Worm (Caenorhabditis elegans) whole organism, L2 larva: Measurements from ENCODE around the gene arrd-10.

Source experiments
- C34F6.9 ChIP-seq: fragments of 150-350 bp; optimal IDR thresholded peaks from 2 replicates; lab custom pipeline; 2014; ENCODE audit warnings: missing biosample characterization, missing genetic modification characterization
- F13H6.1 ChIP-seq: sonication (generic microtip); optimal IDR thresholded peaks from 2 replicates; lab custom pipeline; 2016; ENCODE audit warnings: missing genetic modification characterization, missing compliant biosample characterization
- R02D3.7 ChIP-seq: fragments of 150-350 bp; optimal IDR thresholded peaks from 2 replicates; lab custom pipeline; 2014; ENCODE audit warnings: missing biosample characterization, missing genetic modification characterization
- Y55F3AM.14 ChIP-seq: fragments of 200-800 bp; sonication (Bioruptor generic); optimal IDR thresholded peaks from 2 replicates; lab custom pipeline; 2018; ENCODE audit warnings: mild to moderate bottlenecking, missing genetic modification characterization, missing compliant biosample characterization
- ZK546.5 ChIP-seq: sonication (generic microtip); optimal IDR thresholded peaks from 2 replicates; lab custom pipeline; 2017; ENCODE audit warnings: missing biosample characterization, missing genetic modification characterization
- alr-1 ChIP-seq: fragments of 150-350 bp; optimal IDR thresholded peaks from 2 replicates; lab custom pipeline; 2014; ENCODE audit warnings: missing biosample characterization, missing genetic modification characterization
- aly-2 ChIP-seq: fragments of 150-350 bp; optimal IDR thresholded peaks from 2 replicates; lab custom pipeline; 2014; ENCODE audit warnings: missing biosample characterization, missing genetic modification characterization
- ama-1 ChIP-seq: fragments of 150-350 bp; optimal IDR thresholded peaks from 2 replicates; lab custom pipeline; 2018; ENCODE audit warnings: inconsistent platforms
- ceh-16 ChIP-seq: fragments of 150-350 bp; optimal IDR thresholded peaks from 2 replicates; lab custom pipeline; 2014; ENCODE audit warnings: missing biosample characterization, missing genetic modification characterization
- ceh-82 ChIP-seq: fragments of 150-350 bp; optimal IDR thresholded peaks from 2 replicates; lab custom pipeline; 2014; ENCODE audit warnings: missing biosample characterization, missing genetic modification characterization
- crh-2 ChIP-seq: sonication (generic microtip); optimal IDR thresholded peaks from 2 replicates; lab custom pipeline; 2017; ENCODE audit warnings: missing biosample characterization, missing genetic modification characterization
- dmd-4 ChIP-seq: sonication (generic microtip); optimal IDR thresholded peaks from 2 replicates; lab custom pipeline; 2017; ENCODE audit warnings: missing biosample characterization, missing genetic modification characterization
- elt-1 ChIP-seq: fragments of 150-350 bp; optimal IDR thresholded peaks from 2 replicates; lab custom pipeline; 2014; ENCODE audit warnings: missing biosample characterization, missing genetic modification characterization
- fos-1 ChIP-seq: fragments of 150-350 bp; optimal IDR thresholded peaks from 2 replicates; lab custom pipeline; 2014; ENCODE audit warnings: missing biosample characterization, missing genetic modification characterization
- gmeb-1 ChIP-seq: fragments of 150-350 bp; optimal IDR thresholded peaks from 2 replicates; lab custom pipeline; 2014; ENCODE audit warnings: missing biosample characterization, missing genetic modification characterization
- lin-13 ChIP-seq: fragments of 150-350 bp; optimal IDR thresholded peaks from 2 replicates; lab custom pipeline; 2014; ENCODE audit warnings: missing biosample characterization, missing genetic modification reagents, missing genetic modification characterization
- lin-39 ChIP-seq: fragments of 150-350 bp; optimal IDR thresholded peaks from 2 replicates; lab custom pipeline; 2014; ENCODE audit warnings: missing biosample characterization, missing genetic modification reagents, missing genetic modification characterization
- lsy-2 ChIP-seq, 2 experiments: fragments of 150-350 bp in 1 of 2; sonication (generic microtip) in 1 of 2; optimal IDR thresholded peaks; 2 replicates each; lab custom pipeline; 2014 to 2017; ENCODE audit warnings: missing biosample characterization in 2 of 2, missing genetic modification characterization in 2 of 2
- mab-5 ChIP-seq: fragments of 150-350 bp; optimal IDR thresholded peaks from 2 replicates; lab custom pipeline; 2014; ENCODE audit warnings: missing biosample characterization, missing genetic modification characterization
- mbf-1 ChIP-seq: sonication (generic microtip); optimal IDR thresholded peaks from 2 replicates; lab custom pipeline; 2017; ENCODE audit warnings: missing biosample characterization, missing genetic modification characterization
- mdl-1 ChIP-seq, 2 experiments: fragments of 150-350 bp in 1 of 2; sonication (generic microtip) in 1 of 2; optimal IDR thresholded peaks; 2 replicates each; lab custom pipeline; 2017; ENCODE audit warnings: missing biosample characterization in 2 of 2, missing genetic modification characterization in 2 of 2
- nhr-10 ChIP-seq: sonication (generic microtip); optimal IDR thresholded peaks from 2 replicates; lab custom pipeline; 2017; ENCODE audit warnings: missing biosample characterization, missing genetic modification characterization
- nhr-11 ChIP-seq: fragments of 150-350 bp; optimal IDR thresholded peaks from 2 replicates; lab custom pipeline; 2014; ENCODE audit warnings: missing biosample characterization, missing genetic modification characterization
- nhr-12 ChIP-seq: fragments of 150-350 bp; optimal IDR thresholded peaks from 2 replicates; lab custom pipeline; 2014; ENCODE audit warnings: missing biosample characterization, missing genetic modification characterization
- nhr-129 ChIP-seq: fragments of 150-350 bp; optimal IDR thresholded peaks from 2 replicates; lab custom pipeline; 2014; ENCODE audit warnings: missing biosample characterization, missing genetic modification characterization
- nhr-21 ChIP-seq: fragments of 150-350 bp; optimal IDR thresholded peaks from 2 replicates; lab custom pipeline; 2014; ENCODE audit warnings: missing biosample characterization, missing genetic modification characterization
- nhr-237 ChIP-seq: fragments of 150-350 bp; optimal IDR thresholded peaks from 2 replicates; lab custom pipeline; 2014; ENCODE audit warnings: missing biosample characterization, missing genetic modification characterization
- nhr-25 ChIP-seq: fragments of 150-350 bp; sonication (generic microtip); optimal IDR thresholded peaks from 3 replicates; lab custom pipeline; 2014; ENCODE audit warnings: missing biosample characterization, missing genetic modification characterization
- nhr-6 ChIP-seq: fragments of 150-350 bp; optimal IDR thresholded peaks from 2 replicates; lab custom pipeline; 2014; ENCODE audit warnings: missing biosample characterization, missing genetic modification characterization
- nhr-77 ChIP-seq: fragments of 150-350 bp; optimal IDR thresholded peaks from 2 replicates; lab custom pipeline; 2014; ENCODE audit warnings: missing biosample characterization, missing genetic modification characterization
- peb-1 ChIP-seq: fragments of 150-350 bp; optimal IDR thresholded peaks from 2 replicates; lab custom pipeline; 2014; ENCODE audit warnings: missing biosample characterization, missing genetic modification characterization
- sem-4 ChIP-seq: fragments of 150-350 bp; optimal IDR thresholded peaks from 2 replicates; lab custom pipeline; 2014; ENCODE audit warnings: missing biosample characterization, missing genetic modification reagents, missing genetic modification characterization
- skn-1 ChIP-seq: sonication (generic microtip); optimal IDR thresholded peaks from 2 replicates; lab custom pipeline; 2017; ENCODE audit warnings: missing biosample characterization, missing genetic modification characterization
- sma-3 ChIP-seq: sonication (generic microtip); optimal IDR thresholded peaks from 2 replicates; lab custom pipeline; 2016; ENCODE audit warnings: missing genetic modification reagents, missing genetic modification characterization, missing compliant biosample characterization
- sma-9 ChIP-seq, 2 experiments: fragments of 150-350 bp in 1 of 2; sonication (generic microtip) in 1 of 2; optimal IDR thresholded peaks; 2 replicates each; lab custom pipeline; 2014 to 2016; ENCODE audit warnings: missing genetic modification characterization in 2 of 2, mild to moderate bottlenecking in 1 of 2, missing biosample characterization in 1 of 2, missing compliant biosample characterization in 1 of 2, missing genetic modification reagents in 1 of 2, moderate library complexity in 1 of 2
- snpc-4 ChIP-seq: fragments of 150-350 bp; optimal IDR thresholded peaks from 2 replicates; lab custom pipeline; 2014; ENCODE audit warnings: missing biosample characterization, missing genetic modification characterization
- unc-39 ChIP-seq: fragments of 150-350 bp; optimal IDR thresholded peaks from 2 replicates; lab custom pipeline; 2014; ENCODE audit warnings: missing biosample characterization, missing genetic modification characterization
- unc-55 ChIP-seq: fragments of 150-350 bp; sonication (generic microtip); optimal IDR thresholded peaks from 3 replicates; lab custom pipeline; 2014; ENCODE audit warnings: missing biosample characterization, missing genetic modification reagents, missing genetic modification characterization
- unc-62 ChIP-seq: fragments of 150-350 bp; optimal IDR thresholded peaks from 2 replicates; lab custom pipeline; 2014; ENCODE audit warnings: missing biosample characterization, missing genetic modification reagents, missing genetic modification characterization
- zag-1 ChIP-seq: fragments of 150-350 bp; optimal IDR thresholded peaks from 2 replicates; lab custom pipeline; 2014; ENCODE audit warnings: missing biosample characterization, missing genetic modification characterization
- ztf-1 ChIP-seq: fragments of 200-800 bp; sonication (Bioruptor generic); conservative IDR thresholded peaks from 2 replicates; pipeline ENCODE4 v1.3.6; 2022; ENCODE audit warnings: missing genetic modification characterization, missing compliant biosample characterization
- ztf-4 ChIP-seq: fragments of 150-350 bp; optimal IDR thresholded peaks from 2 replicates; lab custom pipeline; 2014; ENCODE audit warnings: missing biosample characterization, missing genetic modification characterization

arrd-10 gene

ce11 chrII:12944587-12945126, 4.8 kb downstream of the arrd-10 start (continued):
- no peak for TF ChIP-seq dmd-4 (tag; lab: Kevin White, UChicago)
- peak; percentile 79 for TF ChIP-seq sem-4 (tag; lab: Kevin White, UChicago)
- peak; percentile 78 for TF ChIP-seq zag-1 (tag; lab: Kevin White, UChicago)
- TF ChIP-seq nhr-12 (tag; lab: Kevin White, UChicago) = no peak
- peak; percentile 81 to 85 for TF ChIP-seq lsy-2 (tag; optimal IDR thresholded peaks at IDR 0.05; lab: Kevin White, UChicago)
- peak; percentile 87 for TF ChIP-seq nhr-129 (tag; lab: Kevin White, UChicago)
- peak; percentile 87 to 91 for TF ChIP-seq mdl-1 (tag; optimal IDR thresholded peaks at IDR 0.05; lab: Kevin White, UChicago)
- peak; percentile 100 for TF ChIP-seq ama-1
- TF ChIP-seq ceh-16 = peak; percentile 98
- TF ChIP-seq ceh-82 = peak; percentile 60
- TF ChIP-seq fos-1 = peak; percentile 70
- TF ChIP-seq mbf-1 = no peak
- peak; percentile 63 for TF ChIP-seq nhr-77 (tag; lab: Kevin White, UChicago)
- peak; percentile 70 for TF ChIP-seq nhr-237
- peak; percentile 24 for TF ChIP-seq R02D3.7 (tag; lab: Kevin White, UChicago)
- no peak for TF ChIP-seq unc-62 (GFP tag; lab: Kevin White, UChicago)
- TF ChIP-seq peb-1 (tag; lab: Kevin White, UChicago) = no peak
- peak; percentile 88 for TF ChIP-seq sma-9 (GFP tag; optimal IDR thresholded peaks at IDR 0.05; lab: Kevin White, UChicago)
- no peak for TF ChIP-seq sma-9 (tag; optimal IDR thresholded peaks at IDR 0.05; lab: Kevin White, UChicago)
- TF ChIP-seq alr-1 (tag; lab: Kevin White, UChicago) = no peak
- TF ChIP-seq ZK546.5 = peak; percentile 34
- peak; percentile 76 for TF ChIP-seq ztf-4
- TF ChIP-seq F13H6.1 = peak; percentile 94
- peak; percentile 99 for TF ChIP-seq snpc-4
- TF ChIP-seq, all 48 proteins: peak for 34

ce11 chrII:12948158-12948557, 8.3 kb downstream of the arrd-10 start, which contains the start of gene F58G1.7:
Gene F58G1.7 (minus strand): TSS chrII:12948258.
- TF ChIP-seq nhr-10 (tag; lab: Kevin White, UChicago) (no peak), elt-1 (tag; lab: Kevin White, UChicago) (no peak), sma-9 (GFP tag; optimal IDR thresholded peaks at IDR 0.05; lab: Kevin White, UChicago) (no peak), sma-9 (tag; optimal IDR thresholded peaks at IDR 0.05; lab: Kevin White, UChicago) (no peak), mdl-1 (tag; optimal IDR thresholded peaks at IDR 0.05; lab: Kevin White, UChicago) (no peak), mab-5 (no peak), nhr-11 (tag; lab: Kevin White, UChicago) (no peak), ceh-16 (no peak)

ce11 chrII:12953297-12953696, 13.4 kb downstream of the arrd-10 start:
- no peak for TF ChIP-seq ceh-16
- no peak for TF ChIP-seq nhr-25
- TF ChIP-seq nhr-21 (tag; lab: Kevin White, UChicago) = no peak
- TF ChIP-seq ceh-82 = no peak
- peak; percentile 3 for TF ChIP-seq gmeb-1 (tag; lab: Kevin White, UChicago)
- TF ChIP-seq lin-13 (GFP tag; lab: Kevin White, UChicago) = peak; percentile 11
- TF ChIP-seq lsy-2 (tag; optimal IDR thresholded peaks at IDR 0.05; lab: Kevin White, UChicago) = peak in 1 of 2 experiments; percentile 49
- TF ChIP-seq unc-55 (GFP tag; lab: Kevin White, UChicago) = peak; percentile 54
- TF ChIP-seq F13H6.1 = peak; percentile 3
- no peak for TF ChIP-seq ZK546.5
- peak; percentile 76 for TF ChIP-seq snpc-4
- peak; percentile 70 for TF ChIP-seq C34F6.9
- peak; percentile 63 for TF ChIP-seq nhr-129 (tag; lab: Kevin White, UChicago)
- TF ChIP-seq sma-3 (GFP tag; lab: Kevin White, UChicago) = peak; percentile 10
- TF ChIP-seq fos-1 = peak; percentile 31
- no peak for TF ChIP-seq Y55F3AM.14 (GFP tag; lab: Kevin White, UChicago)
- no peak for TF ChIP-seq unc-62 (GFP tag; lab: Kevin White, UChicago)
- TF ChIP-seq ztf-4 = no peak
- TF ChIP-seq crh-2 (tag; lab: Kevin White, UChicago) = peak; percentile 30
- TF ChIP-seq sma-9 (GFP tag; optimal IDR thresholded peaks at IDR 0.05; lab: Kevin White, UChicago) = peak; percentile 59
- no peak for TF ChIP-seq sma-9 (tag; optimal IDR thresholded peaks at IDR 0.05; lab: Kevin White, UChicago)

ce11 chrII:12954670-12955069, 14.8 kb downstream of the arrd-10 start, which contains the start of the genes Y38F1A.1 and Y38F1A.2:
Gene Y38F1A.1 (minus strand): TSS chrII:12954770.
Gene Y38F1A.2 (plus strand): TSS chrII:12954958.
- TF ChIP-seq nhr-237 (no peak), nhr-21 (tag; lab: Kevin White, UChicago) (no peak), nhr-25 (no peak), nhr-10 (tag; lab: Kevin White, UChicago) (no peak), unc-39 (tag; lab: Kevin White, UChicago) (no peak), sem-4 (tag; lab: Kevin White, UChicago) (no peak), aly-2 (tag; lab: Kevin White, UChicago) (no peak), ztf-1 (GFP tag; lab: Robert Waterston, UW) (no peak), lin-13 (GFP tag; lab: Kevin White, UChicago) (no peak), lin-39 (tag; lab: Kevin White, UChicago) (no peak), dmd-4 (tag; lab: Kevin White, UChicago) (no peak), C34F6.9 (no peak), skn-1 (tag; lab: Kevin White, UChicago) (no peak), nhr-6 (no peak), fos-1 (no peak), peb-1 (tag; lab: Kevin White, UChicago) (no peak)
